Worm (Caenorhabditis elegans): ENCODE results near the gene K11C4.1.

Gene K11C4.1

DNA sequence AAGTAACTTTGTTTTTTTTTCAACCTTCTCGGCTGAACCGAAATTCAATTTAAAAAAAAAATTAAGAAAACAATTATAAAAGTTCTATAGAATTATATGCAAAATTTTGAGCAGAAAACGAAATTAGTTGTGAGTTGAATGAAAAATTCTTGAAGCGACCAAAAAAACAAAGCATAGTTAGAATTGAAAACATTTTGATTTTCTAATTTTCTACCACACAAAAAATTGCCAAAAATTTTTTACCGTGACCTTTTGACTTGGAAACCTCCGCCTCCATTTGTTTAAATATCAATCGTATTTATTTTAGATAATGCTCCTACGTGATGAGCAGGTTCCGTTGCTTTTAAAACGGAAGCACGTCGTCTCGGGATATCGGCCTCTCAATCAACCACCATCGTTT is 2.0 kb upstream of the K11C4.1 start, which contains the start of gene K11C4.2:
Gene K11C4.2 (plus strand): TSS at position 301 of the 400 bp plus-strand sequence.
- TF ChIP-seq nhr-76 (tag; optimal IDR thresholded peaks at IDR 0.05) = no peak
- no peak for TF ChIP-seq ceh-83 (GFP tag; optimal IDR thresholded peaks at IDR 0.05)
- TF ChIP-seq cnd-1 (tag; optimal IDR thresholded peaks at IDR 0.05) = no peak
- TF ChIP-seq ceh-39 (tag; optimal IDR thresholded peaks at IDR 0.05) = no peak
- no peak for TF ChIP-seq nhr-2 (tag; optimal IDR thresholded peaks at IDR 0.05)
- TF ChIP-seq hlh-1 (tag; optimal IDR thresholded peaks at IDR 0.05) = no peak
- no peak for TF ChIP-seq bed-3 (GFP tag; optimal IDR thresholded peaks at IDR 0.05)
- no peak for TF ChIP-seq unc-62 (GFP tag; optimal IDR thresholded peaks at IDR 0.05)
- no peak for TF ChIP-seq lsy-2 (tag; optimal IDR thresholded peaks at IDR 0.05)
- TF ChIP-seq flh-1 (GFP tag; optimal IDR thresholded peaks at IDR 0.05) = no peak
- TF ChIP-seq ces-1 (GFP tag; optimal IDR thresholded peaks at IDR 0.05) = no peak
- TF ChIP-seq lin-13 (tag; optimal IDR thresholded peaks at IDR 0.05) = no peak
- TF ChIP-seq sptf-1 (tag; optimal IDR thresholded peaks at IDR 0.05) = no peak
- TF ChIP-seq mep-1 (tag; optimal IDR thresholded peaks at IDR 0.05) = no peak
- TF ChIP-seq lin-32 (GFP tag; optimal IDR thresholded peaks at IDR 0.05) = no peak
- no peak for TF ChIP-seq ceh-43 (GFP tag; optimal IDR thresholded peaks at IDR 0.05)
- TF ChIP-seq drap-1 (GFP tag; optimal IDR thresholded peaks at IDR 0.05) = no peak

DNA sequence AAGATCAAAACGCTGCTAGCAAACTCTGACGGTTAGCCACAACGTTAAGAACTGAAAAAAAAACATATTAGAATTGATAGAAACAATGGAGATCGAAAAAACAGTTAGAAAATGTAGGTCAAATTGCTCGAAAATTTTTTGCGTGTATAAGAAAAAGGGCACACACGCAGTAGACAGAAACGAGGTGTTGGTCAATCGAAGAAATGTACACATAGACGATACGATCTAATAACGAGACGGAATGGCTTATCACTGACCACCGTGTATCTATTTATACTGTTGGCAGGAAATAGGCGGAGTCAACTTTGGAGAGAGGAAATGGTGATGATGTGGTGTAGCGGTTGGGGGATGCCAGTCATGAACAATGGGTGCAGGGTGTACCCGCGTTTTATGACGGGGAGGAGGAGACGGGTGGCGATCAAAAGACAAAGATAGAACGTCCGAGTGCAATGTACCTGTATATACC is 3.4 kb downstream of the K11C4.1 start, which contains the start of gene odc-1:
Gene odc-1 (minus strand): TSS at position 51 of the 466 bp plus-strand sequence.
- no peak for TF ChIP-seq cnd-1 (tag; optimal IDR thresholded peaks at IDR 0.05)
- no peak for TF ChIP-seq ham-2 (GFP tag; optimal IDR thresholded peaks at IDR 0.05)
- TF ChIP-seq pha-4 (tag; optimal IDR thresholded peaks at IDR 0.05) = no peak
- TF ChIP-seq ztf-11 (tag; optimal IDR thresholded peaks at IDR 0.05) = no peak
- TF ChIP-seq nhr-12 (tag; optimal IDR thresholded peaks at IDR 0.05) = no peak

- TF ChIP-seq nhr-237 (tag; optimal IDR thresholded peaks at IDR 0.05) (no peak), elt-3 (tag; optimal IDR thresholded peaks at IDR 0.05) (no peak), blmp-1 (tag; optimal IDR thresholded peaks at IDR 0.05) (no peak), ham-2 (GFP tag; optimal IDR thresholded peaks at IDR 0.05) (no peak), drap-1 (GFP tag; optimal IDR thresholded peaks at IDR 0.05) (no peak), nhr-76 (tag; optimal IDR thresholded peaks at IDR 0.05) (no peak), nhr-28 (tag; optimal IDR thresholded peaks at IDR 0.05) (no peak), unc-120 (tag; optimal IDR thresholded peaks at IDR 0.05; ENCODE audit: poor library complexity, severe bottlenecking) (no peak), snpc-4 (tag; optimal IDR thresholded peaks at IDR 0.05) (no peak), nhr-2 (tag; optimal IDR thresholded peaks at IDR 0.05) (no peak), mls-2 (tag; optimal IDR thresholded peaks at IDR 0.05) (no peak), unc-62 (GFP tag; optimal IDR thresholded peaks at IDR 0.05) (no peak)
Measured at ce11 chrV:6900814-6901592, 4.2 kb downstream of the K11C4.1 start.

- TF ChIP-seq lin-13 (tag; optimal IDR thresholded peaks at IDR 0.05) (no peak), elt-1 (tag; optimal IDR thresholded peaks at IDR 0.05; ENCODE audit: borderline replicate concordance, insufficient read depth) (no peak), ceh-83 (GFP tag; optimal IDR thresholded peaks at IDR 0.05) (no peak), nhr-76 (tag; optimal IDR thresholded peaks at IDR 0.05) (no peak), drap-1 (GFP tag; optimal IDR thresholded peaks at IDR 0.05) (no peak), unc-120 (tag; optimal IDR thresholded peaks at IDR 0.05; ENCODE audit: poor library complexity, severe bottlenecking) (no peak), ceh-39 (tag; optimal IDR thresholded peaks at IDR 0.05) (no peak), cnd-1 (tag; optimal IDR thresholded peaks at IDR 0.05) (no peak), sem-2 (GFP tag; optimal IDR thresholded peaks at IDR 0.05) (no peak), mls-2 (tag; optimal IDR thresholded peaks at IDR 0.05) (no peak), pha-4 (tag; optimal IDR thresholded peaks at IDR 0.05) (no peak), sptf-1 (tag; optimal IDR thresholded peaks at IDR 0.05) (no peak), tbx-8 (GFP tag; optimal IDR thresholded peaks at IDR 0.05) (no peak), M03D4.4 (tag; optimal IDR thresholded peaks at IDR 0.05) (no peak), nhr-12 (tag; optimal IDR thresholded peaks at IDR 0.05) (no peak), ceh-43 (GFP tag; optimal IDR thresholded peaks at IDR 0.05) (no peak), elt-3 (tag; optimal IDR thresholded peaks at IDR 0.05) (no peak), snpc-4 (tag; optimal IDR thresholded peaks at IDR 0.05) (no peak), nhr-28 (tag; optimal IDR thresholded peaks at IDR 0.05) (no peak)
Measured at ce11 chrV:6901943-6902549, 5.2 kb downstream of the K11C4.1 start.

Measured in whole organism, mixed stage, embryonic.